Fruit fly (Drosophila melanogaster) whole organism, adult: ENCODE results near the gene CG43312.

Experiments used
- CG1620 ChIP-seq: fragments of 200-800 bp; sonication (Bioruptor generic); optimal IDR thresholded peaks from 2 replicates; lab custom pipeline; 2016; ENCODE audit warnings: missing biosample characterization, missing genetic modification characterization
- bab1 ChIP-seq: fragments of 200-800 bp; sonication (Bioruptor generic); optimal IDR thresholded peaks from 3 replicates; lab custom pipeline; 2019; ENCODE audit warnings: missing biosample characterization, mild to moderate bottlenecking, missing genetic modification characterization, moderate library complexity
- toe ChIP-seq: fragments of 200-800 bp; sonication (Bioruptor generic); optimal IDR thresholded peaks from 2 replicates; lab custom pipeline; 2016; ENCODE audit warnings: missing biosample characterization, missing genetic modification characterization

- TF ChIP-seq CG1620 (GFP tag; lab: Kevin White, UChicago) (no peak), bab1 (no peak), toe (GFP tag; lab: Kevin White, UChicago) (no peak)
Measured at dm6 chr3L:22454368-22454767, 47.0 kb upstream of the CG43312 start, which contains the start of gene CG11449.
